Worm (Caenorhabditis elegans): ENCODE data around the gene thn-4.

The thn-4 gene

DNA sequence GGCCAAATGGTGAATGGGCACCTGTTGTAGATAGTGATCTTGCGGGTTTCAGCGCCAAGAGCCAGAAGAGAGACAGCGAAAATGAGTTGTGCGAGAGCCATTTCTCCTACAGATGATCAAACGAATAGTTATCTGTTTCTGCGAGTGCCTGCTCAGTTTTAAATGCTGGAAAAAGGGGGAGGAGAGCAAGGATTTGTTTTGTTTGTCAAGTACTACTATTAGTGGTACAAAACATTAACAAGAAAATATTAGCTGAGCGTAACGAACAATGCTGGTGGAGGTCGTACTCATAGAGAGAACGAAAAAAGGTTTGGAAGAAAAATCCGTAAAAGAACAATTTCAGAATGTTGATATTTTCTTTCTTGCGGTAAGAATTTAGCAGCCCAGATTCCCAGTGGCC is at the start of gene thn-4:
Gene thn-4, minus strand, starts transcription at position 101 of the 400 bp plus-strand sequence.
- TF ChIP-seq unc-62 (GFP tag; optimal IDR thresholded peaks at IDR 0.05) = no peak

DNA sequence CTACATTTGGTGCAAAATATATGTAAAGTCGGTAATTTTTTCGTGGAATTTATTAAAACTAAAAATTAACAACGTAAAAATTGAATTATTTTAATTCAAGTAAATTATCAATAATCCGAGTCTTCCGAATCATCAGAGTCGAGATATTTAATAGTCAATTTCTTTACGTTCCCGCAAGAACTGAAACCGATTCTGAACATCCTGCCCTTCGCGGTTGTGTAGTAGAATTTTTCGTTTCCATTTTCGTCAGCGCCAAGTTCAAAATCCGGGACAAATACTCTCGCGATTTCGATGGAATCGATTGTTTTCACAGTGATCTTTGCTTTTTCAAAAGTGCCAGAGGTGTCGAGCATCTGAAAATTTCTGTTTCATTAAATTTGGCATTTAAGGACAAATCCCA is 48.4 kb upstream of the thn-4 start:
- no peak for TF ChIP-seq unc-62 (GFP tag; optimal IDR thresholded peaks at IDR 0.05)

- TF ChIP-seq unc-62 (GFP tag; optimal IDR thresholded peaks at IDR 0.05) = no peak
These were observed 47.1 kb upstream of the thn-4 start, which contains the start of the genes fbxa-206 and Y102A5C.2 for ce11 chrV:16918378-16918777. fbxa-206 (minus strand) TSS chrV:16918478. Y102A5C.2 (plus strand) TSS chrV:16918731.

DNA sequence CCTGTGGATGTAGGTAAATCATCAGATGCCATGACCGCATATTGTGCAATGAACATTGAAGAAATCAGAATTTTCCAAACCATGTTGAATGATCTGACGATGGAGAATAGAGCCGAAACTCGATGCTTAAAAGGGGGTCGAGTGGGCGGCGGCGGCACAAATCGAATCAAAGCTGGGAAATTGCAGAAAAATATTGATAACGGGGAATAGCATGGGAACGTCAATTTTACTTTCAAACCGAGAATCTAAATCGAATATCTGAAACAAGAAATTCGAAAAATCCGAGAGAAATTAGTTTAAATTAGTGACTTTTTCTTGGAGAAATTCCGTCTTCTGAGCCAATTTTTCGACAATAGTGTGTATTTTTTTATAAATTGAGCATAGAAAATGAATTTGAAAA is 44.8 kb upstream of the thn-4 start, which contains the start of gene F09C6.10:
Gene F09C6.10, minus strand, starts transcription at position 101 of the 400 bp plus-strand sequence.
- no peak for TF ChIP-seq unc-62 (GFP tag; optimal IDR thresholded peaks at IDR 0.05)

DNA sequence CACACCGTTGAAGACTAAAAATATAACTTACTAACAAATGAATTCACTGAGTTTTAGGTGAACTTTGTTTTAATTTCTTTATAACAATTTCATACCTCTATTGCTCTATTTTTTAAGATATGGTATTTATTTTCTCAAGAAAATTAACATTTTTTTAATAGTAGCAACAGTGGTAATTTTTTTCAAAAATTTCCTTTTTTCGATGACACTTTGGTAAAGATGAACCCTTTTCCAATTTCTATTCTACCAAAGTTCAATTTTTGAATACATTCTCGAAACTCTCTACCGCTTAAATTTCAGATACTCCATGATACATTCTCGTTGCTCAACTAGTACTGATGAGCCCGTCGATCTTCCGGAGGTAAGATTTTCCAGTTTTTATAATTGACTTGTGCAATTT is 40.6 kb upstream of the thn-4 start, which contains the start of gene nhr-116:
Gene nhr-116, plus strand, starts transcription at position 301 of the 400 bp plus-strand sequence.
- TF ChIP-seq unc-62 (GFP tag; optimal IDR thresholded peaks at IDR 0.05) = no peak

ce11 chrV:16911294-16911693 is 40.0 kb upstream of the thn-4 start:
- no peak for TF ChIP-seq unc-62 (GFP tag; optimal IDR thresholded peaks at IDR 0.05)

- TF ChIP-seq unc-62 (GFP tag; optimal IDR thresholded peaks at IDR 0.05) = no peak
These were observed 39.6 kb upstream of the thn-4 start for ce11 chrV:16910864-16911263.

DNA sequence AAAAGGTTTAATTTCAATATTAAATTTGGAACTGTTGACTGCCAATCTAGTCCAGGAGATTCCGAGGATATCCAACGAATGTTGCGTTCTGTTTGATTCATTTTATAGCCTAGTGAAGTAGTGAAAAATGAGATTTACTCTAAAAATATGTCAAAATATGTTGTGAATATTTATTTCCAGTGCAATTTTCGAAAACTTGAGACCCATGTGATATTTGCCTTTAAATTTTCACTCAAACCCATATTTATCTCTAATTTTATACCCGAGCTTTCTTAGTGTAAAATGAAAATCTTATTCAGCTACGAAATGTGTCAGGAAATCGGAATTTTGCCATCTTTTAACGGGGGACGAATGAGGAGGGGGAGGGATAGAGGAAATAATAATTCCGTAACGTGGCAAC is 38.6 kb upstream of the thn-4 start, which contains the start of gene F09C6.16:
Gene F09C6.16, minus strand, starts transcription at position 101 of the 400 bp plus-strand sequence.
- TF ChIP-seq unc-62 (GFP tag; optimal IDR thresholded peaks at IDR 0.05) = no peak

ce11 chrV:16904612-16905011 is 33.3 kb upstream of the thn-4 start, which contains the start of gene nhr-262:
nhr-262 (plus strand) TSS chrV:16904912.
- no peak for TF ChIP-seq unc-62 (GFP tag; optimal IDR thresholded peaks at IDR 0.05)

- TF ChIP-seq unc-62 (GFP tag; optimal IDR thresholded peaks at IDR 0.05) = no peak
These were observed 31.4 kb upstream of the thn-4 start, which contains the start of gene srd-68 for ce11 chrV:16902726-16903125. srd-68 (minus strand) TSS chrV:16902826.

ce11 chrV:16899355-16899754 is 28.1 kb upstream of the thn-4 start, which contains the start of gene fbxa-45:
fbxa-45 (minus strand) TSS chrV:16899455.
- no peak for TF ChIP-seq unc-62 (GFP tag; optimal IDR thresholded peaks at IDR 0.05)

DNA sequence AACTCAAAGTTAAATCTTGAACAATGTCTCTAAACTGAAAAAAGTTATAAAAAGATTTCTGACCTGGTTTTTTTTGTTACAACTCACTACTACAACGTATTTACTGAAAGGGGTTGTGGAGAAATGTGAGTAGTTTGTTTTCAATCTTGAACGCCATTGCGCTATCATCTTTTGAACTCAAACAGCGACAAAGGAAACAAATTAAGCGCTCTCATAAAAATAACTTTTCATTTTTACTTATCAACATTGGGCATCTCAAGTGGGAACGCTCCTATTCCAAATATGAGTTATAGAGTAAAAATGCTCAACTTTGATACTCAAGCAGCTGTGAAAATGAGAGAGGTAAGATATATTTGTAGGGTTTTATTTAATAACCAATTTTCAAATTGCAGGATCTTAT is 22.2 kb upstream of the thn-4 start, which contains the start of gene F09C6.15:
Gene F09C6.15, plus strand, starts transcription at position 301 of the 400 bp plus-strand sequence.
- TF ChIP-seq unc-62 (GFP tag; optimal IDR thresholded peaks at IDR 0.05) = no peak

DNA sequence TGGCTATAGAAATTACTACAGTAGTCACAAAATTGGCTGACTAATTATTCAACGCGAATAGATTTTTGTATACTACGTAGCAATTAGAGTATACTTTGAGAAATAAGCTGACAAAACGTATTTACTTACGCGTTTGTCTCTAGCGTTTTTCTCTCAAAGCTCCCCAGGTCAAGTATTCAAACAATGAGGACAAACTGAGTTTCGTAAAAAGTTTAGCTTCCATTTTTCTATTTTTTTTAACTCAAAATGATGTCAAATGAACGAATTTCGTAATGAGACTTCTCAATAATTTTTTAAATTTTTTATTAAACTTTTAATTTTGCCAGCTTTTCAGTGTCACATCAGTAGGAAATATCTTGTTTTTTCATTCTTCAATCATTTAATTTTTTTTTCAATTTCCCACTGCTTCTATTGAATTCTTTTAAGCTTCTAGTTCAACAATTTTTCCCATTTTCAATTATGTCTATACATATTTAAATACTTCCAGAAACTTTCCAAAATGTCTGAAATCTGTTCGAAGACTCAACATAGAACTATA is 17.6 kb upstream of the thn-4 start, which contains the start of the genes ifas-2 and fbxa-44:
Gene ifas-2, minus strand, starts transcription at position 101 of the 538 bp plus-strand sequence.
Gene fbxa-44, plus strand, starts transcription at position 488 of the 538 bp plus-strand sequence.
- TF ChIP-seq unc-62 (GFP tag; optimal IDR thresholded peaks at IDR 0.05) = no peak

- TF ChIP-seq unc-62 (GFP tag; optimal IDR thresholded peaks at IDR 0.05) = no peak
These were observed 13.5 kb upstream of the thn-4 start, which contains the start of gene F09C6.13 for ce11 chrV:16884744-16885143. F09C6.13 (plus strand) TSS chrV:16885044.

DNA sequence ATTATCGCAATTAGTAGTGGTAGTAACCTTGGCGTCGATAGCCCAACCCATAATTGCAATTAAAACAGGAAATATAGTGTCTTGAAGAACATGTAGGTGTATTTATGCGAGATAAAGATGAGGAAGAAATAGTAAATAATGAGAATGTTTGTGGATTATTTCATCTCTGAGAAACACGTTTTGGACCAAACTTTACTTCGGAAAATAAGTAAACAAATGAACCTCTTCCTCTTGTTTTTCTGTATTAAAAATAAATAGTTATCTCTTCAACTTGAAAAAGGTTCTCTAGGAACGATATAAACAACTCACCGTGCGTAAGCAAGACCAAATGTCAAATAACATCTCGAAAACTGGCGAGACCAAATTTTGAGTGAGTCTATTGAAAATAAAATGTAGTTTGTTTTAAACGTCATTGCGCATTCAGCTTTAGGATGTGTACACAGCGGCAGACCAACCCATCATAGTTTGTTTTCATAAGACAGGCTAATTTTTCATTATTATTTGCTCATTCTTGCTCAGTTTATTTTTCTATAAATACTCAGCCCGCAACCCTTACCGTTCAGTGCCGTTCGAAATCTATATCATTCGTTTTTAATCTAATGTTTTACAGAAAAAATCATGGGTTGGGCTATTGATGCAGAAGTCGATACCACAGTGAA is 11.1 kb upstream of the thn-4 start, which contains the start of the genes F09C6.11 and F09C6.12:
Gene F09C6.11, minus strand, starts transcription at position 51 of the 659 bp plus-strand sequence.
Gene F09C6.12, plus strand, starts transcription at position 609 of the 659 bp plus-strand sequence.
- no peak for TF ChIP-seq unc-62 (GFP tag; optimal IDR thresholded peaks at IDR 0.05)

- no peak for TF ChIP-seq unc-62 (GFP tag; optimal IDR thresholded peaks at IDR 0.05)
These were observed 9.4 kb upstream of the thn-4 start, which contains the start of gene F09C6.14 for ce11 chrV:16880679-16881078. F09C6.14 (plus strand) TSS chrV:16880979.

All from whole organism, dauer.